Worm (Caenorhabditis elegans) whole organism, L3 larva: ENCODE measurements around the gene smex-1.
"Not testable (repeated sequence)": the region's sequence is repeated elsewhere in the genome, so short reads cannot be mapped to it uniquely, and the experiment has no call there.

Experiments
- ZK546.5 ChIP-seq: sonication (generic microtip); optimal IDR thresholded peaks from 2 replicates; lab custom pipeline; 2017; ENCODE audit warnings: missing biosample characterization, missing genetic modification characterization
- ceh-28 ChIP-seq: fragments of 150-350 bp; optimal IDR thresholded peaks from 2 replicates; lab custom pipeline; 2014; ENCODE audit warnings: missing biosample characterization, missing genetic modification reagents, missing genetic modification characterization
- ceh-82 ChIP-seq: fragments of 150-350 bp; optimal IDR thresholded peaks from 2 replicates; lab custom pipeline; 2014; ENCODE audit warnings: missing biosample characterization, missing genetic modification characterization
- ceh-9 ChIP-seq: sonication (generic microtip); optimal IDR thresholded peaks from 2 replicates; lab custom pipeline; 2018; ENCODE audit warnings: missing biosample characterization, missing genetic modification characterization
- daf-12 ChIP-seq: fragments of 150-350 bp; optimal IDR thresholded peaks from 2 replicates; lab custom pipeline; 2014; ENCODE audit warnings: missing biosample characterization, missing genetic modification reagents, missing genetic modification characterization
- egl-27 ChIP-seq: sonication (generic microtip); optimal IDR thresholded peaks from 4 replicates; lab custom pipeline; 2017; ENCODE audit warnings: missing biosample characterization, missing genetic modification reagents, missing genetic modification characterization
- elt-1 ChIP-seq: fragments of 150-350 bp; optimal IDR thresholded peaks from 2 replicates; lab custom pipeline; 2014; ENCODE audit warnings: missing biosample characterization, missing genetic modification characterization
- elt-3 ChIP-seq, 3 experiments: fragments of 150-350 bp in 1 of 3; sonication (generic microtip) in 2 of 3; optimal IDR thresholded peaks; 2 replicates in 2 of 3; 4 replicates in 1 of 3; lab custom pipeline; 2014 to 2017; ENCODE audit warnings: missing biosample characterization in 3 of 3, missing genetic modification characterization in 3 of 3
- eor-1 ChIP-seq, 2 experiments: fragments of 150-350 bp; optimal IDR thresholded peaks; 2 replicates each; lab custom pipeline; 2014 to 2018; ENCODE audit warnings: missing biosample characterization in 2 of 2, missing genetic modification characterization in 2 of 2
- fkh-10 ChIP-seq: sonication (generic microtip); optimal IDR thresholded peaks from 2 replicates; lab custom pipeline; 2017; ENCODE audit warnings: missing biosample characterization, missing genetic modification reagents, missing genetic modification characterization
- fkh-2 ChIP-seq: fragments of 150-350 bp; optimal IDR thresholded peaks from 2 replicates; lab custom pipeline; 2014; ENCODE audit warnings: missing biosample characterization, missing genetic modification reagents, missing genetic modification characterization
- fos-1 ChIP-seq: fragments of 150-350 bp; optimal IDR thresholded peaks from 2 replicates; lab custom pipeline; 2014; ENCODE audit warnings: missing biosample characterization, missing genetic modification characterization
- hmg-11 ChIP-seq: sonication (generic microtip); optimal IDR thresholded peaks from 2 replicates; lab custom pipeline; 2016; ENCODE audit warnings: missing genetic modification characterization, missing compliant biosample characterization
- jun-1 ChIP-seq: fragments of 150-350 bp; optimal IDR thresholded peaks from 2 replicates; lab custom pipeline; 2014; ENCODE audit warnings: missing biosample characterization, missing genetic modification reagents, missing genetic modification characterization
- lin-15B ChIP-seq: fragments of 150-350 bp; optimal IDR thresholded peaks from 2 replicates; lab custom pipeline; 2014; ENCODE audit warnings: missing biosample characterization, missing genetic modification characterization
- lin-39 ChIP-seq: fragments of 150-350 bp; optimal IDR thresholded peaks from 2 replicates; lab custom pipeline; 2018; ENCODE audit warnings: missing biosample characterization, missing genetic modification reagents, missing genetic modification characterization
- mdl-1 ChIP-seq: fragments of 150-350 bp; optimal IDR thresholded peaks from 2 replicates; lab custom pipeline; 2014; ENCODE audit warnings: missing biosample characterization, missing genetic modification characterization
- mml-1 ChIP-seq: fragments of 150-350 bp; sonication (generic microtip); optimal IDR thresholded peaks from 3 replicates; lab custom pipeline; 2014; ENCODE audit warnings: missing biosample characterization, missing genetic modification characterization
- nfya-1 ChIP-seq: sonication (generic microtip); optimal IDR thresholded peaks from 2 replicates; lab custom pipeline; 2017; ENCODE audit warnings: missing genetic modification characterization, mild to moderate bottlenecking, missing compliant biosample characterization, antibody characterized with exemption, moderate library complexity; ENCODE audit not compliant: insufficient read depth
- nhr-11 ChIP-seq: fragments of 150-350 bp; optimal IDR thresholded peaks from 2 replicates; lab custom pipeline; 2014; ENCODE audit warnings: missing biosample characterization, missing genetic modification characterization
- nhr-12 ChIP-seq: fragments of 150-350 bp; optimal IDR thresholded peaks from 2 replicates; lab custom pipeline; 2014; ENCODE audit warnings: missing biosample characterization, missing genetic modification characterization
- nhr-23 ChIP-seq: fragments of 150-350 bp; optimal IDR thresholded peaks from 2 replicates; lab custom pipeline; 2014; ENCODE audit warnings: missing biosample characterization, missing genetic modification reagents, missing genetic modification characterization
- nhr-237 ChIP-seq: fragments of 150-350 bp; optimal IDR thresholded peaks from 2 replicates; lab custom pipeline; 2014; ENCODE audit warnings: missing biosample characterization, missing genetic modification characterization
- nhr-25 ChIP-seq: sonication (generic microtip); optimal IDR thresholded peaks from 2 replicates; lab custom pipeline; 2017; ENCODE audit warnings: missing biosample characterization, missing genetic modification characterization
- nhr-28 ChIP-seq: fragments of 150-350 bp; optimal IDR thresholded peaks from 2 replicates; lab custom pipeline; 2014; ENCODE audit warnings: missing biosample characterization, missing genetic modification characterization
- nhr-43 ChIP-seq: sonication (generic microtip); optimal IDR thresholded peaks from 2 replicates; lab custom pipeline; 2016; ENCODE audit warnings: mild to moderate bottlenecking, missing genetic modification characterization, missing compliant biosample characterization; ENCODE audit not compliant: poor library complexity, severe bottlenecking
- nhr-67 ChIP-seq: fragments of 150-350 bp; optimal IDR thresholded peaks from 2 replicates; lab custom pipeline; 2014; ENCODE audit warnings: missing biosample characterization, missing genetic modification characterization
- nhr-77 ChIP-seq: fragments of 150-350 bp; optimal IDR thresholded peaks from 2 replicates; lab custom pipeline; 2014; ENCODE audit warnings: missing biosample characterization, missing genetic modification characterization
- pqm-1 ChIP-seq: fragments of 150-350 bp; optimal IDR thresholded peaks from 2 replicates; lab custom pipeline; 2017; ENCODE audit warnings: missing biosample characterization, missing genetic modification characterization, inconsistent platforms
- sea-2 ChIP-seq: fragments of 150-350 bp; sonication (generic microtip); optimal IDR thresholded peaks from 4 replicates; lab custom pipeline; 2014; ENCODE audit warnings: missing biosample characterization, missing genetic modification reagents, missing genetic modification characterization
- skn-1 ChIP-seq: fragments of 150-350 bp; optimal IDR thresholded peaks from 2 replicates; lab custom pipeline; 2014; ENCODE audit warnings: missing biosample characterization, missing genetic modification characterization
- snpc-4 ChIP-seq: fragments of 150-350 bp; optimal IDR thresholded peaks from 2 replicates; lab custom pipeline; 2014; ENCODE audit warnings: missing biosample characterization, missing genetic modification characterization
- tbx-2 ChIP-seq: sonication (generic microtip); optimal IDR thresholded peaks from 2 replicates; lab custom pipeline; 2016; ENCODE audit warnings: mild to moderate bottlenecking, missing genetic modification characterization, missing compliant biosample characterization
- unc-39 ChIP-seq: sonication (generic microtip); optimal IDR thresholded peaks from 4 replicates; lab custom pipeline; 2017; ENCODE audit warnings: missing biosample characterization, missing genetic modification characterization
- unc-62 ChIP-seq: fragments of 150-350 bp; sonication (generic microtip); optimal IDR thresholded peaks from 4 replicates; lab custom pipeline; 2014; ENCODE audit warnings: missing biosample characterization, missing genetic modification reagents, missing genetic modification characterization
- zag-1 ChIP-seq: fragments of 150-350 bp; optimal IDR thresholded peaks from 2 replicates; lab custom pipeline; 2014; ENCODE audit warnings: missing biosample characterization, missing genetic modification characterization
- ztf-11 ChIP-seq: fragments of 150-350 bp; optimal IDR thresholded peaks from 2 replicates; lab custom pipeline; 2014; ENCODE audit warnings: missing biosample characterization, missing genetic modification characterization
- ztf-4 ChIP-seq: fragments of 150-350 bp; optimal IDR thresholded peaks from 2 replicates; lab custom pipeline; 2014; ENCODE audit warnings: missing biosample characterization, missing genetic modification characterization

The smex-1 gene

ce11 chrV:8295866-8296265 lies at the start of gene smex-1:
smex-1 (minus strand) TSS chrV:8295966.
- TF ChIP-seq snpc-4 (tag; lab: Kevin White, UChicago) (no peak), jun-1 (tag; lab: Kevin White, UChicago) (no peak), elt-1 (tag; lab: Kevin White, UChicago) (no peak), ceh-9 (tag; lab: Kevin White, UChicago) (no peak), zag-1 (no peak), egl-27 (tag; lab: Kevin White, UChicago) (no peak), skn-1 (tag; lab: Kevin White, UChicago) (no peak), tbx-2 (tag; lab: Kevin White, UChicago) (no peak), eor-1 (tag; optimal IDR thresholded peaks at IDR 0.05; lab: Kevin White, UChicago) (no peak), ztf-11 (tag; lab: Kevin White, UChicago) (no peak), sea-2 (GFP tag; lab: Kevin White, UChicago) (no peak), nhr-11 (no peak), lin-15B (tag; lab: Kevin White, UChicago) (no peak), nhr-28 (no peak), fkh-10 (no peak), ZK546.5 (tag; lab: Kevin White, UChicago) (no peak), ceh-82 (tag; lab: Kevin White, UChicago) (no peak)

DNA sequence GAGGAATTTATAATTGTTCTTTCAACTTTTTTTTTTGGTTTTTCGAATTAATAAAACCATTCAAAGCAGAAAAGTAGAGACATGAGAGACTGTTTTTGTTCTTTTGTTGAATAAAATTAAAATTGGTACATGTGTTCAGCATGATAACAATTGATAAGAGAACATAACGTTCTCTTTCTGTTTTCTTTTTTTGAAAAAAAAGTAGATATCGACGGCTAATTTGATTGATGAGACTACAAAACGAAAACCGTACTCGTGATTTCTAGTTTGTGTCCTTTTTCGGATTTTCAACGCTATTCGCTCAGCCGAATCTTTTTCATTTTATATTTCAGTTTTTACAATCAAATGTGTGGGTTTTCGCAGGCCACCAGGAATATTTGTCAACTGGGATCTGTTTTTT lies 49.7 kb upstream of the smex-1 start, which contains the start of gene C08D8.1:
C08D8.1 (plus strand) TSS at position 324 of the 400 bp plus-strand sequence.
- TF ChIP-seq nfya-1 (tag; lab: Kevin White, UChicago): no peak
- no peak for TF ChIP-seq hmg-11 (tag; lab: Kevin White, UChicago)
- no peak for TF ChIP-seq fkh-2
- no peak for TF ChIP-seq egl-27 (tag; lab: Kevin White, UChicago)
- no peak for TF ChIP-seq nhr-23 (tag; lab: Kevin White, UChicago)
- TF ChIP-seq nhr-43 (tag; lab: Kevin White, UChicago): no peak
- no peak for TF ChIP-seq ztf-4 (tag; lab: Kevin White, UChicago)
- TF ChIP-seq eor-1 (tag; optimal IDR thresholded peaks at IDR 0.05; lab: Kevin White, UChicago): no peak
- TF ChIP-seq nhr-11: no peak
- no peak for TF ChIP-seq daf-12 (tag; lab: Kevin White, UChicago)
- no peak for TF ChIP-seq nhr-237 (tag; lab: Kevin White, UChicago)
- TF ChIP-seq ZK546.5 (tag; lab: Kevin White, UChicago): no peak
- no peak for TF ChIP-seq ceh-28

DNA sequence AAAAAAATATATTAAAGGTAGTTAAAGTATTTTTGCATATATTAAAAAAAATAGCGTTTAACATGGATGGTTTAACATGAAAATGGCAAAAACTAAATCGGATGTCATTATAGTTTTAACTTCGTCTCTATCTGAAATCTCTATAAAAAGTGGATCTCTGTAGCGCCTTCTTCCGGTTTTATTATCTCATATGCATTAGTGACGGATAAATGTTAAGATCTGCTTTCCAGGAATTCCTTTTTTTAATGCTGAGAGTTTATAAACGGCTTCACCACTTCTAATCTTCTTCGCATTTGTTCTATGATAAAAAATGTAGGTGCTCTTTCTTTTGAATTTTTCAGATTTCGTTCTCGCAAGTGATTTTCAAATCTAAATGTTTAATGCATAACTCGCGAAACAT lies 46.6 kb upstream of the smex-1 start:
- TF ChIP-seq jun-1 (tag; lab: Kevin White, UChicago) (no peak), zag-1 (no peak), nhr-25 (no peak), pqm-1 (tag; lab: Kevin White, UChicago) (no peak), ceh-28 (no peak), fos-1 (no peak), nhr-23 (tag; lab: Kevin White, UChicago) (no peak), mml-1 (tag; lab: Kevin White, UChicago) (no peak), skn-1 (tag; lab: Kevin White, UChicago) (no peak), nhr-237 (tag; lab: Kevin White, UChicago) (no peak), nhr-11 (no peak), unc-62 (GFP tag; lab: Kevin White, UChicago) (no peak), nhr-43 (tag; lab: Kevin White, UChicago) (no peak), hmg-11 (tag; lab: Kevin White, UChicago) (no peak), snpc-4 (tag; lab: Kevin White, UChicago) (no peak)

- not testable (repeated sequence) for TF ChIP-seq ztf-4 (tag; lab: Kevin White, UChicago); sea-2 (GFP tag; lab: Kevin White, UChicago); nhr-25
Observed at ce11 chrV:8340924-8341323, 45.2 kb upstream of the smex-1 start, which contains the start of gene C08D8.7. C08D8.7 (plus strand) TSS chrV:8341224.

DNA sequence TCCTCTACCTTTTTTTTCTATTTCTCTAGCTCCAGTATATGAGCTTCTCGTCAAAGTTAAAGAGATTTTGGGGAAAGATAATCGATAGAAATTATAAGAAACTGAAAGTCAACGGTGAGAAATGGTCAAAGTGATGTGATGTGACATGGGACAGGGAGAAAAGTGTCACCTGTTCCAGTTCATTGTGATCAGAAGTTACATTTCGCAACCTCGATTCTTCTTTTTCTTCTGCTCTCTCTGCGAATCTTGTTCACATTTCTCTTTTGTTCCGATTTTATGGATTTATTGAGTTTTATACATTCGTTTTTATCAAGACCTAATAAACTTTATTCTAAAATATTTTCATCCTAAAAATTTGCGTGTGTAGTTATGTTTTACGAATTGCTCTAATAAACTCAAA lies 39.9 kb upstream of the smex-1 start:
- TF ChIP-seq lin-39 (tag; lab: Kevin White, UChicago) (no peak), mdl-1 (tag; lab: Kevin White, UChicago) (no peak), hmg-11 (tag; lab: Kevin White, UChicago) (no peak), unc-39 (tag; lab: Kevin White, UChicago) (no peak), fkh-2 (no peak), nhr-12 (tag; lab: Kevin White, UChicago) (no peak), elt-1 (tag; lab: Kevin White, UChicago) (no peak), nhr-67 (tag; lab: Kevin White, UChicago) (no peak), ztf-11 (tag; lab: Kevin White, UChicago) (no peak), nhr-11 (no peak), fos-1 (no peak), elt-3 (tag; optimal IDR thresholded peaks at IDR 0.05; lab: Kevin White, UChicago) (no peak), zag-1 (no peak), nhr-28 (no peak), daf-12 (tag; lab: Kevin White, UChicago) (no peak), nhr-77 (tag; lab: Kevin White, UChicago) (no peak)
